Worm (Caenorhabditis elegans) whole organism, L1 larva: Measurements from ENCODE around the gene Y82E9BR.5.
A peak's percentile ranks its signal among the peaks of the same experiment; 100 is the strongest.

Experiments
- C04F5.9 ChIP-seq: sonication (generic microtip); optimal IDR thresholded peaks from 2 replicates; lab custom pipeline; 2016; ENCODE audit warnings: missing genetic modification characterization, missing compliant biosample characterization
- C16A3.4 ChIP-seq: fragments of 150-350 bp; optimal IDR thresholded peaks from 2 replicates; lab custom pipeline; 2014; ENCODE audit warnings: missing biosample characterization, missing genetic modification characterization
- F16B12.6 ChIP-seq: fragments of 150-350 bp; optimal IDR thresholded peaks from 2 replicates; lab custom pipeline; 2014; ENCODE audit warnings: missing biosample characterization, missing genetic modification characterization
- blmp-1 ChIP-seq: fragments of 150-350 bp; optimal IDR thresholded peaks from 2 replicates; lab custom pipeline; 2014; ENCODE audit warnings: missing biosample characterization, missing genetic modification characterization
- ceh-63 ChIP-seq: fragments of 200-800 bp; sonication (Bioruptor generic); optimal IDR thresholded peaks from 2 replicates; lab custom pipeline; 2018; ENCODE audit warnings: mild to moderate bottlenecking, missing genetic modification characterization, missing compliant biosample characterization
- ceh-90 ChIP-seq: sonication (generic microtip); optimal IDR thresholded peaks from 2 replicates; lab custom pipeline; 2016; ENCODE audit warnings: missing genetic modification characterization, missing compliant biosample characterization
- efl-1 ChIP-seq, 4 experiments: fragments of 150-350 bp; optimal IDR thresholded peaks in 3 of 4; peaks in 1 of 4; 1 replicate in 1 of 4; 2 replicates in 3 of 4; lab custom pipeline; 2014; ENCODE audit warnings: missing biosample characterization in 2 of 4, missing genetic modification characterization in 2 of 4, missing genetic modification reagents in 2 of 4
- efl-3 ChIP-seq: fragments of 200-800 bp; sonication (Bioruptor generic); optimal IDR thresholded peaks from 2 replicates; lab custom pipeline; 2018; ENCODE audit warnings: mild to moderate bottlenecking, missing genetic modification characterization, missing compliant biosample characterization
- egl-13 ChIP-seq: sonication (generic microtip); optimal IDR thresholded peaks from 2 replicates; lab custom pipeline; 2016; ENCODE audit warnings: missing genotype, missing genetic modification reagents, missing genetic modification characterization, missing compliant biosample characterization
- elt-2 ChIP-seq: sonication (generic microtip); optimal IDR thresholded peaks from 2 replicates; lab custom pipeline; 2016; ENCODE audit warnings: missing genetic modification characterization, mild to moderate bottlenecking, inconsistent platforms, missing compliant biosample characterization, missing genetic modification reagents
- fkh-10 ChIP-seq: sonication (generic microtip); optimal IDR thresholded peaks from 2 replicates; lab custom pipeline; 2017; ENCODE audit warnings: missing biosample characterization, missing genetic modification reagents, missing genetic modification characterization
- hlh-17 ChIP-seq: fragments of 200-800 bp; sonication (Bioruptor generic); optimal IDR thresholded peaks from 2 replicates; lab custom pipeline; 2018; ENCODE audit warnings: missing genetic modification characterization, mild to moderate bottlenecking, missing compliant biosample characterization, moderate library complexity, borderline replicate concordance
- jun-1 ChIP-seq: fragments of 150-350 bp; optimal IDR thresholded peaks from 2 replicates; lab custom pipeline; 2014; ENCODE audit warnings: missing biosample characterization, missing genetic modification reagents, missing genetic modification characterization
- lin-14 ChIP-seq: fragments of 200-800 bp; sonication (Bioruptor generic); optimal IDR thresholded peaks from 2 replicates; lab custom pipeline; 2018; ENCODE audit warnings: mild to moderate bottlenecking, missing genetic modification characterization, moderate library complexity, missing compliant biosample characterization
- lin-15B ChIP-seq: fragments of 150-350 bp; sonication (generic microtip); optimal IDR thresholded peaks from 3 replicates; lab custom pipeline; 2014; ENCODE audit warnings: missing biosample characterization, missing genetic modification characterization
- lin-35 ChIP-seq, 2 experiments: fragments of 150-350 bp; optimal IDR thresholded peaks; 2 replicates each; lab custom pipeline; 2014; ENCODE audit warnings: missing biosample characterization in 2 of 2, missing genetic modification characterization in 2 of 2, missing genetic modification reagents in 2 of 2
- lin-39 ChIP-seq: fragments of 150-350 bp; optimal IDR thresholded peaks from 2 replicates; lab custom pipeline; 2014; ENCODE audit warnings: missing biosample characterization, missing genetic modification reagents, missing genetic modification characterization
- lir-3 ChIP-seq: sonication (generic microtip); optimal IDR thresholded peaks from 2 replicates; lab custom pipeline; 2016; ENCODE audit warnings: mild to moderate bottlenecking, missing genetic modification characterization, moderate library complexity, missing compliant biosample characterization; ENCODE audit not compliant: poor library complexity
- lsy-2 ChIP-seq, 2 experiments: fragments of 150-350 bp; optimal IDR thresholded peaks; 2 replicates each; lab custom pipeline; 2014; ENCODE audit warnings: missing biosample characterization in 2 of 2, missing genetic modification characterization in 2 of 2
- nhr-11 ChIP-seq: fragments of 150-350 bp; optimal IDR thresholded peaks from 2 replicates; lab custom pipeline; 2014; ENCODE audit warnings: missing biosample characterization, missing genetic modification characterization
- nhr-12 ChIP-seq: sonication (generic microtip); optimal IDR thresholded peaks from 2 replicates; lab custom pipeline; 2017; ENCODE audit warnings: missing biosample characterization, missing genetic modification characterization
- nhr-19 ChIP-seq: fragments of 200-800 bp; sonication (Bioruptor generic); conservative IDR thresholded peaks from 2 replicates; pipeline ENCODE4 v1.3.6; 2022; ENCODE audit warnings: missing genetic modification characterization, missing compliant biosample characterization
- nhr-237 ChIP-seq: fragments of 150-350 bp; optimal IDR thresholded peaks from 2 replicates; lab custom pipeline; 2014; ENCODE audit warnings: missing biosample characterization, missing genetic modification characterization
- nhr-28 ChIP-seq: fragments of 150-350 bp; optimal IDR thresholded peaks from 2 replicates; lab custom pipeline; 2014; ENCODE audit warnings: missing biosample characterization, missing genetic modification characterization
- nhr-47 ChIP-seq: sonication (generic microtip); optimal IDR thresholded peaks from 2 replicates; lab custom pipeline; 2016; ENCODE audit warnings: mild to moderate bottlenecking, missing genetic modification characterization, moderate library complexity, missing compliant biosample characterization
- nhr-76 ChIP-seq: sonication (generic microtip); optimal IDR thresholded peaks from 2 replicates; lab custom pipeline; 2017; ENCODE audit warnings: missing biosample characterization, missing genetic modification characterization
- nhr-84 ChIP-seq: sonication (generic microtip); optimal IDR thresholded peaks from 2 replicates; lab custom pipeline; 2017; ENCODE audit warnings: missing biosample characterization, missing genetic modification characterization
- nhr-90 ChIP-seq: sonication (generic microtip); optimal IDR thresholded peaks from 2 replicates; lab custom pipeline; 2016; ENCODE audit warnings: mild to moderate bottlenecking, missing genetic modification characterization, missing compliant biosample characterization; ENCODE audit not compliant: poor library complexity
- pag-3 ChIP-seq: sonication (generic microtip); optimal IDR thresholded peaks from 2 replicates; lab custom pipeline; 2017; ENCODE audit warnings: missing genetic modification characterization, mild to moderate bottlenecking, missing compliant biosample characterization, antibody characterized with exemption, borderline replicate concordance; ENCODE audit not compliant: insufficient read depth
- rnt-1 ChIP-seq: sonication (generic microtip); optimal IDR thresholded peaks from 2 replicates; lab custom pipeline; 2016; ENCODE audit warnings: mild to moderate bottlenecking, missing genetic modification characterization, moderate library complexity, missing compliant biosample characterization
- snpc-4 ChIP-seq: fragments of 150-350 bp; optimal IDR thresholded peaks from 2 replicates; lab custom pipeline; 2014; ENCODE audit warnings: missing biosample characterization, missing genetic modification characterization
- swsn-7 ChIP-seq: sonication (generic microtip); optimal IDR thresholded peaks from 2 replicates; lab custom pipeline; 2016; ENCODE audit warnings: missing genetic modification characterization, missing compliant biosample characterization
- tbx-2 ChIP-seq: sonication (generic microtip); optimal IDR thresholded peaks from 2 replicates; lab custom pipeline; 2016; ENCODE audit warnings: missing genetic modification characterization, missing compliant biosample characterization
- tlp-1 ChIP-seq: fragments of 150-350 bp; optimal IDR thresholded peaks from 2 replicates; lab custom pipeline; 2014; ENCODE audit warnings: missing biosample characterization, missing genetic modification characterization
- unc-130 ChIP-seq: fragments of 150-350 bp; optimal IDR thresholded peaks from 2 replicates; lab custom pipeline; 2017; ENCODE audit warnings: missing biosample characterization, missing genetic modification characterization, inconsistent platforms
- unc-86 ChIP-seq: sonication (generic microtip); optimal IDR thresholded peaks from 2 replicates; lab custom pipeline; 2016; ENCODE audit warnings: missing genetic modification characterization, missing compliant biosample characterization
- zag-1 ChIP-seq: fragments of 150-350 bp; optimal IDR thresholded peaks from 2 replicates; lab custom pipeline; 2014; ENCODE audit warnings: missing biosample characterization, missing genetic modification characterization
- zip-4 ChIP-seq: fragments of 200-800 bp; sonication (Bioruptor generic); optimal IDR thresholded peaks from 2 replicates; lab custom pipeline; 2018; ENCODE audit warnings: mild to moderate bottlenecking, missing genetic modification characterization, moderate library complexity, missing compliant biosample characterization
- ztf-11 ChIP-seq, 2 experiments: sonication (generic microtip); optimal IDR thresholded peaks; 2 replicates each; lab custom pipeline; 2016 to 2017; ENCODE audit warnings: missing genetic modification characterization in 2 of 2, missing biosample characterization in 1 of 2, missing compliant biosample characterization in 1 of 2
- ztf-4 ChIP-seq: fragments of 150-350 bp; optimal IDR thresholded peaks from 2 replicates; lab custom pipeline; 2014; ENCODE audit warnings: missing biosample characterization, missing genetic modification characterization

Y82E9BR.5 gene

ce11 chrIII:1413125-1413837 is 29.1 kb downstream of the Y82E9BR.5 start:
- TF ChIP-seq efl-3 (GFP tag; lab: Kevin White, UChicago): no peak
- TF ChIP-seq egl-13 (tag; lab: Kevin White, UChicago): no peak
- TF ChIP-seq unc-130: no peak
- no peak for TF ChIP-seq lin-15B
- TF ChIP-seq ztf-11 (tag; optimal IDR thresholded peaks at IDR 0.05; lab: Kevin White, UChicago): no peak
- TF ChIP-seq tlp-1: no peak
- no peak for TF ChIP-seq pag-3 (tag; lab: Kevin White, UChicago)
- TF ChIP-seq, all 84 proteins: peak for 0

- no peak for TF ChIP-seq tbx-2 (tag; lab: Kevin White, UChicago)
These were observed 29.9 kb downstream of the Y82E9BR.5 start, which contains the start of gene Y82E9BR.14 for ce11 chrIII:1413890-1414613. Gene Y82E9BR.14 (minus strand): TSS chrIII:1414116.

- no peak for TF ChIP-seq lin-14 (GFP tag; lab: Kevin White, UChicago)
- TF ChIP-seq ceh-90 (tag; lab: Kevin White, UChicago): no peak
- no peak for TF ChIP-seq nhr-11
- TF ChIP-seq swsn-7 (tag; lab: Kevin White, UChicago): no peak
- no peak for TF ChIP-seq nhr-19
- TF ChIP-seq tlp-1: no peak
- no peak for TF ChIP-seq elt-2 (tag; lab: Kevin White, UChicago)
- no peak for TF ChIP-seq C16A3.4 (tag; lab: Kevin White, UChicago)
- TF ChIP-seq efl-1 (optimal IDR thresholded peaks at IDR 0.05; lab: Kevin White, UChicago): no peak
- TF ChIP-seq efl-1 (GFP tag; optimal IDR thresholded peaks at IDR 0.05 in 1 of 2; lab: Kevin White, UChicago): no peak
- no peak for TF ChIP-seq nhr-90 (tag; lab: Kevin White, UChicago)
- TF ChIP-seq hlh-17 (GFP tag; lab: Kevin White, UChicago): no peak
- TF ChIP-seq zag-1 (tag; lab: Kevin White, UChicago): no peak
- TF ChIP-seq lir-3 (tag; lab: Kevin White, UChicago): no peak
- no peak for TF ChIP-seq lin-35 (GFP tag; optimal IDR thresholded peaks at IDR 0.05; lab: Kevin White, UChicago)
- TF ChIP-seq nhr-47 (tag; lab: Kevin White, UChicago): no peak
- TF ChIP-seq zip-4: no peak
- TF ChIP-seq C04F5.9: no peak
- no peak for TF ChIP-seq jun-1
- TF ChIP-seq unc-86 (tag; lab: Kevin White, UChicago): no peak
- TF ChIP-seq lin-39 (tag; lab: Kevin White, UChicago): no peak
These were observed 32.4 kb downstream of the Y82E9BR.5 start for ce11 chrIII:1416571-1416970.

ce11 chrIII:1417090-1417489 is 32.9 kb downstream of the Y82E9BR.5 start, which contains the start of gene elc-1:
Gene elc-1 (minus strand): TSS chrIII:1417190.
- TF ChIP-seq ceh-63 (GFP tag; lab: Kevin White, UChicago) (no peak), elt-2 (tag; lab: Kevin White, UChicago) (no peak), C16A3.4 (tag; lab: Kevin White, UChicago) (no peak), nhr-84 (tag; lab: Kevin White, UChicago) (no peak), nhr-47 (tag; lab: Kevin White, UChicago) (no peak)
- TF ChIP-seq, all 84 proteins: peak for 0

ce11 chrIII:1418709-1419108 is 34.5 kb downstream of the Y82E9BR.5 start:
- TF ChIP-seq unc-86 (tag; lab: Kevin White, UChicago) (peak; percentile 83), snpc-4 (tag; lab: Kevin White, UChicago) (peak; percentile 34), ztf-4 (tag; lab: Kevin White, UChicago) (peak; percentile 47), nhr-76 (tag; lab: Kevin White, UChicago) (no peak), swsn-7 (tag; lab: Kevin White, UChicago) (peak; percentile 88), nhr-12 (tag; lab: Kevin White, UChicago) (no peak), blmp-1 (tag; lab: Kevin White, UChicago) (peak; percentile 28), tbx-2 (tag; lab: Kevin White, UChicago) (peak; percentile 88), nhr-19 (peak; percentile 89), egl-13 (tag; lab: Kevin White, UChicago) (peak; percentile 77), pag-3 (tag; lab: Kevin White, UChicago) (no peak), lsy-2 (tag; optimal IDR thresholded peaks at IDR 0.05; lab: Kevin White, UChicago) (peak; percentile 99), fkh-10 (GFP tag; lab: Kevin White, UChicago) (peak; percentile 62), efl-3 (GFP tag; lab: Kevin White, UChicago) (no peak), nhr-90 (tag; lab: Kevin White, UChicago) (peak; percentile 85), rnt-1 (tag; lab: Kevin White, UChicago) (no peak), nhr-84 (tag; lab: Kevin White, UChicago) (no peak), F16B12.6 (peak; percentile 66), lin-14 (GFP tag; lab: Kevin White, UChicago) (peak; percentile 90), nhr-28 (tag; lab: Kevin White, UChicago) (no peak), nhr-237 (tag; lab: Kevin White, UChicago) (peak; percentile 42)
